Fruit fly (Drosophila melanogaster): ENCODE data around the gene CG12105.

Gene CG12105

dm6 chr3L:1644920-1645567 lies 29.4 kb upstream of the CG12105 start, which contains the start of the genes alphaCOP and CG13919 (continued):
- TF ChIP-seq ap (GFP tag; IDR thresholded peaks at IDR 0.05) (peak; percentile 97), yki (optimal IDR thresholded peaks at IDR 0.05) (no peak), tup (GFP tag; optimal IDR thresholded peaks at IDR 0.05) (peak; percentile 88), CG7745 (tag; optimal IDR thresholded peaks at IDR 0.05) (peak; percentile 74), CG9215 (GFP tag; IDR thresholded peaks at IDR 0.05) (peak; percentile 95), fd102C (GFP tag; optimal IDR thresholded peaks at IDR 0.05) (peak; percentile 80), CG12071 (GFP tag; optimal IDR thresholded peaks at IDR 0.05) (peak; percentile 81), CG12769 (tag; optimal IDR thresholded peaks at IDR 0.05) (no peak), CG43689 (GFP tag; IDR thresholded peaks at IDR 0.05) (peak; percentile 95), btn (GFP tag; optimal IDR thresholded peaks at IDR 0.05) (peak; percentile 56), mirr (GFP tag; optimal IDR thresholded peaks at IDR 0.05) (peak; percentile 81), prd (optimal IDR thresholded peaks at IDR 0.05) (no peak), prd (GFP tag; IDR thresholded peaks at IDR 0.05) (peak; percentile 98), CG3726 (GFP tag; IDR thresholded peaks at IDR 0.05) (peak; percentile 93), CG7556 (GFP tag; optimal IDR thresholded peaks at IDR 0.05) (peak; percentile 94), CG4730 (GFP tag; IDR thresholded peaks at IDR 0.05) (peak; percentile 96), Lhr (GFP tag; optimal IDR thresholded peaks at IDR 0.05) (peak; percentile 88), MBD-R2 (GFP tag; IDR thresholded peaks at IDR 0.05) (peak; percentile 99), CG7786 (GFP tag; optimal IDR thresholded peaks at IDR 0.05) (peak; percentile 87), dm (GFP tag; optimal IDR thresholded peaks at IDR 0.05) (peak; percentile 82), CG6254 (GFP tag; optimal IDR thresholded peaks at IDR 0.05) (peak; percentile 88), CG31224 (GFP tag; IDR thresholded peaks at IDR 0.05) (peak; percentile 94), Hsf (GFP tag; optimal IDR thresholded peaks at IDR 0.05) (peak; percentile 97), CG8281 (tag; optimal IDR thresholded peaks at IDR 0.05) (peak; percentile 82), gfzf (GFP tag; optimal IDR thresholded peaks at IDR 0.05) (peak; percentile 24), en (GFP tag; optimal IDR thresholded peaks at IDR 0.05) (peak; percentile 65), dmrt11E (tag; optimal IDR thresholded peaks at IDR 0.05) (peak; percentile 97), CG10654 (GFP tag; optimal IDR thresholded peaks at IDR 0.05) (peak; percentile 89), Bdp1 (GFP tag; optimal IDR thresholded peaks at IDR 0.05) (peak; percentile 88), CG7987 (GFP tag; optimal IDR thresholded peaks at IDR 0.05) (peak; percentile 86), hth (optimal IDR thresholded peaks at IDR 0.05) (no peak), gem (tag; optimal IDR thresholded peaks at IDR 0.05) (peak; percentile 98), Fer1 (GFP tag; optimal IDR thresholded peaks at IDR 0.05) (peak; percentile 91), Opbp (GFP tag; IDR thresholded peaks at IDR 0.05; ENCODE audit: partially characterized antibody) (no peak), CG8388 (GFP tag; optimal IDR thresholded peaks at IDR 0.05) (peak; percentile 100), Side (GFP tag; optimal IDR thresholded peaks at IDR 0.05) (peak; percentile 67), CG4424 (GFP tag; optimal IDR thresholded peaks at IDR 0.05) (peak; percentile 96), C15 (GFP tag; IDR thresholded peaks at IDR 0.05) (peak; percentile 91), salm (tag; optimal IDR thresholded peaks at IDR 0.05) (peak; percentile 92), Usf (GFP tag; optimal IDR thresholded peaks at IDR 0.05) (peak; percentile 89), HHEX (GFP tag; optimal IDR thresholded peaks at IDR 0.05) (peak; percentile 94), fu2 (GFP tag; optimal IDR thresholded peaks at IDR 0.05) (peak; percentile 84), chn (GFP tag; optimal IDR thresholded peaks at IDR 0.05) (peak; percentile 96), CG11504 (tag; optimal IDR thresholded peaks at IDR 0.05) (peak; percentile 92), oc (tag; optimal IDR thresholded peaks at IDR 0.05) (peak; percentile 97), zen (tag; optimal IDR thresholded peaks at IDR 0.05) (peak; percentile 89), sna (GFP tag; IDR thresholded peaks at IDR 0.05; ENCODE audit: partially characterized antibody) (no peak), pros (GFP tag; optimal IDR thresholded peaks at IDR 0.05) (peak; percentile 27), grn (GFP tag; optimal IDR thresholded peaks at IDR 0.05) (peak; percentile 85), CG12219 (GFP tag; optimal IDR thresholded peaks at IDR 0.05) (peak; percentile 91)
